Fruit fly (Drosophila melanogaster) whole organism, embryonic: ENCODE measurements around the gene CG12081.
A peak's percentile ranks its signal among the peaks of the same experiment; 100 is the strongest.

ENCODE experiments used
- Ada2b ChIP-seq: fragments of 200-800 bp; sonication (Bioruptor generic); IDR thresholded peaks from 2 replicates; pipeline ENCODE4 v1.3.6; 2022; ENCODE audit warnings: missing biosample characterization, missing genetic modification characterization
- Adf1 ChIP-seq: fragments of 200-800 bp; sonication (Bioruptor generic); IDR thresholded peaks from 2 replicates; pipeline ENCODE4 v1.3.6; 2022; ENCODE audit warnings: missing biosample characterization, missing genetic modification characterization
- Aef1 ChIP-seq: fragments of 200-800 bp; sonication (Bioruptor generic); IDR thresholded peaks from 3 replicates; pipeline ENCODE4 v1.3.6; 2022; ENCODE audit warnings: missing biosample characterization, missing genetic modification characterization
- Atf-2 ChIP-seq: fragments of 200-800 bp; sonication (Bioruptor generic); optimal IDR thresholded peaks from 2 replicates; lab custom pipeline; 2016; ENCODE audit warnings: missing biosample characterization, missing genetic modification characterization
- Awh ChIP-seq: fragments of 200-800 bp; sonication (Bioruptor generic); IDR thresholded peaks from 2 replicates; pipeline ENCODE4, ENCODE4 v1.3.6; 2022; ENCODE audit warnings: missing biosample characterization, missing genetic modification characterization
- CG10147 ChIP-seq: fragments of 200-800 bp; sonication (Bioruptor generic); optimal IDR thresholded peaks from 2 replicates; lab custom pipeline; 2019; ENCODE audit warnings: missing biosample characterization, mild to moderate bottlenecking, missing genetic modification characterization, moderate library complexity
- CG10321 ChIP-seq: fragments of 200-800 bp; sonication (Bioruptor generic); IDR thresholded peaks from 2 replicates; pipeline ENCODE4 v1.3.6; 2022; ENCODE audit warnings: missing biosample characterization, missing genetic modification characterization
- CG12659 ChIP-seq: fragments of 200-800 bp; sonication (Bioruptor generic); optimal IDR thresholded peaks from 3 replicates; lab custom pipeline; 2017; ENCODE audit warnings: mild to moderate bottlenecking, missing biosample characterization, missing genetic modification reagents, missing genetic modification characterization
- CG12744 ChIP-seq: fragments of 200-800 bp; sonication (Bioruptor generic); optimal IDR thresholded peaks from 2 replicates; lab custom pipeline; 2016; ENCODE audit warnings: missing biosample characterization, missing genetic modification characterization
- CG13296 ChIP-seq: fragments of 200-800 bp; sonication (Bioruptor generic); optimal IDR thresholded peaks from 3 replicates; lab custom pipeline; 2018; ENCODE audit warnings: missing biosample characterization, mild to moderate bottlenecking, missing genetic modification characterization
- CG14014 ChIP-seq: fragments of 200-800 bp; sonication (Bioruptor generic); IDR thresholded peaks from 2 replicates; pipeline ENCODE4 v1.3.6; 2022; ENCODE audit warnings: missing biosample characterization, missing genetic modification characterization
- CG14441 ChIP-seq: fragments of 200-800 bp; sonication (Bioruptor generic); IDR thresholded peaks from 2 replicates; pipeline ENCODE4 v1.3.6; 2022; ENCODE audit warnings: missing biosample characterization, missing genetic modification characterization
- CG17385 ChIP-seq: fragments of 200-800 bp; sonication (Bioruptor generic); optimal IDR thresholded peaks from 3 replicates; lab custom pipeline; 2018; ENCODE audit warnings: missing biosample characterization, mild to moderate bottlenecking, missing genetic modification characterization
- CG2678 ChIP-seq: fragments of 200-800 bp; sonication (Bioruptor generic); optimal IDR thresholded peaks from 3 replicates; lab custom pipeline; 2019; ENCODE audit warnings: missing biosample characterization, mild to moderate bottlenecking, missing genetic modification characterization, moderate library complexity
- CG2875 ChIP-seq: fragments of 200-800 bp; sonication (Bioruptor generic); optimal IDR thresholded peaks from 2 replicates; lab custom pipeline; 2017; ENCODE audit warnings: missing biosample characterization, mild to moderate bottlenecking, missing genetic modification characterization, missing genetic modification reagents
- CG31365 ChIP-seq: fragments of 200-800 bp; sonication (Bioruptor generic); optimal IDR thresholded peaks from 2 replicates; lab custom pipeline; 2018; ENCODE audit warnings: missing biosample characterization, mild to moderate bottlenecking, missing genetic modification characterization
- CG33213 ChIP-seq: fragments of 200-800 bp; sonication (Bioruptor generic); optimal IDR thresholded peaks from 3 replicates; lab custom pipeline; 2016; ENCODE audit warnings: missing biosample characterization, missing genetic modification characterization
- CG4360 ChIP-seq: fragments of 200-800 bp; sonication (Bioruptor generic); IDR thresholded peaks from 2 replicates; pipeline ENCODE4 v1.3.6; 2022; ENCODE audit warnings: missing biosample characterization, missing genetic modification characterization
- CG43689 ChIP-seq: fragments of 200-800 bp; sonication (Bioruptor generic); IDR thresholded peaks from 2 replicates; pipeline ENCODE4 v1.3.6; 2022; ENCODE audit warnings: missing biosample characterization, missing genetic modification characterization
- CG4424 ChIP-seq: fragments of 200-800 bp; sonication (Bioruptor generic); optimal IDR thresholded peaks from 3 replicates; lab custom pipeline; 2016; ENCODE audit warnings: missing biosample characterization, missing genetic modification characterization
- CG7556 ChIP-seq: fragments of 200-800 bp; sonication (Bioruptor generic); optimal IDR thresholded peaks from 2 replicates; lab custom pipeline; 2017; ENCODE audit warnings: missing biosample characterization, mild to moderate bottlenecking, missing genetic modification characterization
- CG7839 ChIP-seq: fragments of 200-800 bp; sonication (Bioruptor generic); optimal IDR thresholded peaks from 3 replicates; lab custom pipeline; 2018; ENCODE audit warnings: missing biosample characterization, mild to moderate bottlenecking, missing genetic modification characterization, moderate library complexity
- Chrac-16 ChIP-seq: fragments of 200-800 bp; sonication (Bioruptor generic); optimal IDR thresholded peaks from 3 replicates; lab custom pipeline; 2016; ENCODE audit warnings: missing biosample characterization, missing genetic modification characterization
- CrebB ChIP-seq: fragments of 200-800 bp; sonication (Bioruptor generic); optimal IDR thresholded peaks from 3 replicates; lab custom pipeline; 2018; ENCODE audit warnings: missing biosample characterization, mild to moderate bottlenecking, missing genetic modification characterization
- D ChIP-seq, 2 experiments: fragments of 200-800 bp in 1 of 2; fragments of >200 bp in 1 of 2; sonication (Bioruptor generic) in 1 of 2; optimal IDR thresholded peaks; 2 replicates in 1 of 2; 3 replicates in 1 of 2; lab custom pipeline; 2017; ENCODE audit warnings: mild to moderate bottlenecking in 1 of 2, missing biosample characterization in 1 of 2, missing genetic modification characterization in 1 of 2, missing genetic modification reagents in 1 of 2
- Eip74EF ChIP-seq, 2 experiments: fragments of 200-800 bp in 1 of 2; fragments of >200 bp in 1 of 2; sonication (Bioruptor generic) in 1 of 2; optimal IDR thresholded peaks; 2 replicates each; lab custom pipeline; 2017 to 2019; ENCODE audit warnings: missing biosample characterization in 2 of 2, missing genetic modification characterization in 2 of 2, mild to moderate bottlenecking in 1 of 2, moderate library complexity in 1 of 2
- H2.0 ChIP-seq: fragments of 200-800 bp; sonication (Bioruptor generic); IDR thresholded peaks from 2 replicates; pipeline ENCODE4 v1.3.6; 2022; ENCODE audit warnings: missing biosample characterization, missing genetic modification characterization
- Jarid2 ChIP-seq: fragments of 200-800 bp; sonication (Bioruptor generic); optimal IDR thresholded peaks from 3 replicates; lab custom pipeline; 2017; ENCODE audit warnings: mild to moderate bottlenecking, missing biosample characterization, missing genetic modification reagents, missing genetic modification characterization
- Mes4 ChIP-seq: fragments of 200-800 bp; sonication (Bioruptor generic); optimal IDR thresholded peaks from 2 replicates; lab custom pipeline; 2016; ENCODE audit warnings: missing biosample characterization, missing genetic modification characterization
- Nf-YB ChIP-seq: fragments of 200-800 bp; sonication (Bioruptor generic); optimal IDR thresholded peaks from 3 replicates; lab custom pipeline; 2019; ENCODE audit warnings: missing biosample characterization, mild to moderate bottlenecking, missing genetic modification characterization, moderate library complexity
- Nf-YC ChIP-seq: fragments of 200-800 bp; optimal IDR thresholded peaks from 3 replicates; lab custom pipeline; 2019; ENCODE audit warnings: missing biosample characterization, mild to moderate bottlenecking, missing genetic modification characterization, moderate library complexity
- NfI ChIP-seq: fragments of 200-800 bp; sonication (Bioruptor generic); optimal IDR thresholded peaks from 3 replicates; lab custom pipeline; 2018; ENCODE audit warnings: missing biosample characterization, mild to moderate bottlenecking, missing genetic modification characterization, moderate library complexity
- Opbp ChIP-seq: fragments of 200-800 bp; sonication (Bioruptor generic); IDR thresholded peaks from 3 replicates; pipeline ENCODE4 v1.3.6; 2022; ENCODE audit warnings: missing biosample characterization, missing genetic modification characterization; ENCODE audit not compliant: partially characterized antibody
- Rfx ChIP-seq: fragments of 200-800 bp; sonication (Bioruptor generic); IDR thresholded peaks from 2 replicates; pipeline ENCODE4 v1.3.6; 2022; ENCODE audit warnings: missing biosample characterization, missing genetic modification characterization
- Side ChIP-seq: fragments of 200-800 bp; sonication (Bioruptor generic); optimal IDR thresholded peaks from 2 replicates; lab custom pipeline; 2016; ENCODE audit warnings: missing biosample characterization, missing genetic modification characterization
- Six4 ChIP-seq: fragments of 200-800 bp; sonication (Bioruptor generic); optimal IDR thresholded peaks from 2 replicates; lab custom pipeline; 2016; ENCODE audit warnings: missing biosample characterization, missing genetic modification characterization
- Xrp1 ChIP-seq: fragments of 200-800 bp; sonication (Bioruptor generic); IDR thresholded peaks from 2 replicates; pipeline ENCODE4 v1.3.6; 2022; ENCODE audit warnings: missing biosample characterization, missing genetic modification characterization
- amos ChIP-seq: fragments of 200-800 bp; sonication (Bioruptor generic); IDR thresholded peaks from 2 replicates; pipeline ENCODE4 v1.3.6; 2022; ENCODE audit warnings: missing biosample characterization, missing genetic modification characterization; ENCODE audit not compliant: partially characterized antibody
- ems ChIP-seq: fragments of 200-800 bp; sonication (Bioruptor generic); optimal IDR thresholded peaks from 3 replicates; lab custom pipeline; 2016; ENCODE audit warnings: missing biosample characterization, missing genetic modification characterization
- gcm ChIP-seq: fragments of 200-800 bp; sonication (Bioruptor generic); optimal IDR thresholded peaks from 2 replicates; lab custom pipeline; 2019; ENCODE audit warnings: missing biosample characterization, mild to moderate bottlenecking, missing genetic modification characterization, moderate library complexity
- hbn ChIP-seq: fragments of 200-800 bp; sonication (Bioruptor generic); IDR thresholded peaks from 2 replicates; pipeline ENCODE4 v1.3.6; 2022; ENCODE audit warnings: missing biosample characterization, missing genetic modification characterization; ENCODE audit not compliant: partially characterized antibody
- ind ChIP-seq: fragments of 200-800 bp; sonication (Bioruptor generic); optimal IDR thresholded peaks from 3 replicates; lab custom pipeline; 2016; ENCODE audit warnings: missing biosample characterization, missing genetic modification characterization
- jigr1 ChIP-seq: fragments of 200-800 bp; sonication (Bioruptor generic); IDR thresholded peaks from 3 replicates; pipeline ENCODE4 v1.3.6; 2022; ENCODE audit warnings: missing biosample characterization, missing genetic modification characterization
- row ChIP-seq: fragments of 200-800 bp; sonication (Bioruptor generic); IDR thresholded peaks from 3 replicates; pipeline ENCODE4 v1.3.6; 2022; ENCODE audit warnings: missing biosample characterization, missing genetic modification characterization
- scrt ChIP-seq: fragments of 200-800 bp; sonication (Bioruptor generic); optimal IDR thresholded peaks from 2 replicates; lab custom pipeline; 2018; ENCODE audit warnings: missing biosample characterization, mild to moderate bottlenecking, missing genetic modification characterization, moderate library complexity
- sd ChIP-seq: fragments of 200-800 bp; sonication (Bioruptor generic); optimal IDR thresholded peaks from 3 replicates; lab custom pipeline; 2018; ENCODE audit warnings: missing biosample characterization, mild to moderate bottlenecking, missing genetic modification characterization, moderate library complexity
- ssp ChIP-seq: fragments of 200-800 bp; sonication (Bioruptor generic); IDR thresholded peaks from 2 replicates; pipeline ENCODE4 v1.3.6; 2022; ENCODE audit warnings: missing biosample characterization, missing genetic modification characterization
- stwl ChIP-seq: fragments of 200-800 bp; sonication (Bioruptor generic); optimal IDR thresholded peaks from 3 replicates; lab custom pipeline; 2018; ENCODE audit warnings: missing biosample characterization, mild to moderate bottlenecking, missing genetic modification characterization, moderate library complexity
- tio ChIP-seq: fragments of 200-800 bp; sonication (Bioruptor generic); optimal IDR thresholded peaks from 2 replicates; lab custom pipeline; 2017; ENCODE audit warnings: missing biosample characterization, missing genetic modification characterization, inconsistent platforms
- toy ChIP-seq: fragments of 200-800 bp; sonication (Bioruptor generic); IDR thresholded peaks from 2 replicates; pipeline ENCODE4 v1.3.6; 2022; ENCODE audit warnings: missing biosample characterization, missing genetic modification characterization

The CG12081 gene

DNA sequence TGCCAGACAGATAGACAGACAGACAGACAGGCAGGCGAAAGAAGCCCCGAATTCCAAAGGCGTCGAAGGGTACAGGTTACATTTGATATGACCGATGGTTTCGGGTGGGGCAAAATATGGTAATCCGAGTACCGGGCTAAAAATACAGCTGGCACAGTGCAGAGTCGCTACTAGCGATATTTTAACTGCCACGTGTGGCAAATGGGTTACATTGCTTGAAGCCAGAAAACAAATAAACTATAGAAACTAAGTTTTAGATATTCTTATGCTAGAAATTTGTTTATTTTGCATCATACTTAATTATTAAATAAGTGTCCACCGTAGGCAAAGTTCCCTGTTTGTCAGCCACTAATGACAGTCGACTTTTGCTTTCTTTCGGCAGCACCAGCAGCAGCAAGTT lies 5.5 kb upstream of the CG12081 start (continued):
- TF ChIP-seq CG17385 (GFP tag; lab: Kevin White, UChicago) (peak; percentile 33), Six4 (GFP tag; lab: Kevin White, UChicago) (no peak), stwl (tag; lab: Kevin White, UChicago) (no peak), Opbp (GFP tag; lab: Robert Waterston, UW) (no peak), Atf-2 (no peak), Nf-YB (no peak), NfI (peak; percentile 4), CG4424 (no peak), Aef1 (GFP tag; lab: Robert Waterston, UW) (no peak), CG12744 (GFP tag; lab: Kevin White, UChicago) (no peak), Awh (GFP tag; lab: Robert Waterston, UW) (no peak), D (optimal IDR thresholded peaks at IDR 0.05; lab: Kevin White, UChicago) (no peak), D (GFP tag; optimal IDR thresholded peaks at IDR 0.05; lab: Kevin White, UChicago) (no peak), CG13296 (GFP tag; lab: Kevin White, UChicago) (no peak), CG33213 (GFP tag; lab: Kevin White, UChicago) (no peak), CG31365 (tag; lab: Kevin White, UChicago) (no peak), Eip74EF (GFP tag; optimal IDR thresholded peaks at IDR 0.05; lab: Kevin White, UChicago) (no peak), ems (no peak), row (GFP tag; lab: Robert Waterston, UW) (peak; percentile 69), CG2875 (no peak), amos (GFP tag; lab: Robert Waterston, UW) (no peak), Chrac-16 (GFP tag; lab: Kevin White, UChicago) (no peak), Xrp1 (GFP tag; lab: Robert Waterston, UW) (no peak), ind (GFP tag; lab: Kevin White, UChicago) (peak; percentile 5), CG7556 (peak; percentile 8), CG43689 (GFP tag; lab: Robert Waterston, UW) (no peak), toy (GFP tag; lab: Robert Waterston, UW) (no peak), CG2678 (tag; lab: Kevin White, UChicago) (peak; percentile 36), CrebB (tag; lab: Kevin White, UChicago) (no peak), H2.0 (GFP tag; lab: Robert Waterston, UW) (0 out of 2 replicates have a peak, but pooled peaks have one; percentile 8), Ada2b (no peak; the same call in 1 of the 2 replicates), CG4360 (no peak), sd (peak; percentile 57), jigr1 (GFP tag; lab: Robert Waterston, UW) (no peak), Mes4 (no peak), tio (GFP tag; lab: Kevin White, UChicago) (no peak), CG14014 (GFP tag; lab: Robert Waterston, UW) (0 out of 2 replicates have a peak, but pooled peaks have one; percentile 20), CG10321 (GFP tag; lab: Robert Waterston, UW) (no peak), Nf-YC (no peak), hbn (GFP tag; lab: Robert Waterston, UW) (no peak), scrt (peak; percentile 18), CG7839 (tag; lab: Kevin White, UChicago) (peak; percentile 42), Jarid2 (GFP tag; lab: Kevin White, UChicago) (no peak), gcm (GFP tag; lab: Kevin White, UChicago) (no peak), Adf1 (no peak), Rfx (peak; percentile 53; the same call in 1 of the 2 replicates), Side (no peak), ssp (GFP tag; lab: Robert Waterston, UW) (no peak), CG14441 (peak; percentile 33; the same call in 1 of the 2 replicates), CG12659 (GFP tag; lab: Kevin White, UChicago) (peak; percentile 52), CG10147 (peak; percentile 19)
